Fruit fly (Drosophila melanogaster) Kc167 (cell line): Measurements from ENCODE around the gene bsf.

Source experiments
- Myc ChIP-seq: fragments of >200 bp; optimal IDR thresholded peaks from 2 replicates; lab custom pipeline; 2017; ENCODE audit warnings: missing external identifiers
- h ChIP-seq: fragments of >200 bp; optimal IDR thresholded peaks from 3 replicates; lab custom pipeline; 2018; ENCODE audit warnings: missing external identifiers
- ttk ChIP-seq: sonication (Bioruptor generic); optimal IDR thresholded peaks from 2 replicates; lab custom pipeline; 2017; ENCODE audit warnings: missing external identifiers

dm6 chr2L:18467464-18467863, 13.1 kb upstream of the bsf start:
- TF ChIP-seq h (lab: Kevin White, UChicago) (no peak), ttk (lab: Kevin White, UChicago) (no peak), Myc (lab: Kevin White, UChicago) (no peak)
